Worm (Caenorhabditis elegans): ENCODE data around the gene F15G9.5.

DNA sequence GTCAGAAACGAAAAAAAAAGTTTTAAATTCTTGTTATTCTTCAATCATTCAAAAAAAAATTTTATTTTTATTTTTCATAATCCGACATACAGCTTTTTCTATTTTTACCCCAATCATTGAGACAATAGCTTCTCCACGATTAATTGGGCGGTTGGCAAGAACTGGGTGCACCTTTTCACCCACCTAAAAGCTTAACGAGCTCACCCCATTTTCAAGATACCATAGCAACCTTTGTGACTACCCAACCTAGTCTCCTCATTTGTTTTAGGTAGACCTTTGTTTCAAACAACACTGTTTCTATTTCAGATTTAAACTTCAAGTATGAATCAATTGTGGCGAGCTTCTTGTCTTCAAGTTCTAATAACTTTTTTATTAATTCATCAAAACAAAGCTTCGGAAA, 39.3 kb downstream of the F15G9.5 start, which contains the start of gene dyf-7:
- no peak for TF ChIP-seq ceh-16 (tag; optimal IDR thresholded peaks at IDR 0.05)
- TF ChIP-seq alr-1 (tag; optimal IDR thresholded peaks at IDR 0.05): no peak
- no peak for TF ChIP-seq unc-39 (tag; optimal IDR thresholded peaks at IDR 0.05)
- TF ChIP-seq nhr-23 (tag; optimal IDR thresholded peaks at IDR 0.05): no peak
- TF ChIP-seq ama-1 (optimal IDR thresholded peaks at IDR 0.05): no peak
- TF ChIP-seq ztf-11 (tag; optimal IDR thresholded peaks at IDR 0.05): no peak
- no peak for TF ChIP-seq aly-2 (tag; optimal IDR thresholded peaks at IDR 0.05)
- TF ChIP-seq nhr-25 (tag; optimal IDR thresholded peaks at IDR 0.05): no peak
- TF ChIP-seq nhr-12 (tag; optimal IDR thresholded peaks at IDR 0.05): no peak
- TF ChIP-seq fos-1 (tag; optimal IDR thresholded peaks at IDR 0.05): no peak
- TF ChIP-seq nhr-237 (tag; optimal IDR thresholded peaks at IDR 0.05): no peak
- TF ChIP-seq nhr-21 (tag; optimal IDR thresholded peaks at IDR 0.05): no peak
- no peak for TF ChIP-seq unc-62 (GFP tag; optimal IDR thresholded peaks at IDR 0.05)
